Worm (Caenorhabditis elegans): ENCODE measurements around the gene F28F9.2.

The F28F9.2 gene

DNA sequence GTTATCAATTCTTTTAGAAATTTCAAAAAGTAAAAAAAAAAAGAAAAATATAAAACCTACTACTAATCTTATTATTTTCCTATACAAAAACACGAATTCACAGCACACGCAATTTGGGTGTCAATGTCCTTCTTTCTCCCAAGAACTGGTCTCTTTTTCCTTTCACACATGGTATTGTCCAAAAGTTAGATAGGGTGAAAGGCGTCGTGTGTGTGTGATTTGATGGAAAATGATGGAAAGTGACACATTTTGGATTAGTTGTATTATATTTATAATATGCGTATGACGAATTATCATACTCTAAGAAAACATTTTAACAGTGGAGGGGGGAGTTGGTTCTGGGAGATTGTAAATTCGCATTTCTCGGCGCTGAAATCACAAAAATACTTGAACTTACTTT, 11.8 kb upstream of the F28F9.2 start:
- TF ChIP-seq lin-11 (tag; optimal IDR thresholded peaks at IDR 0.05), result no peak
- no peak for TF ChIP-seq unc-3 (GFP tag; conservative IDR thresholded peaks at IDR 0.05)
- no peak for TF ChIP-seq unc-3 (tag; optimal IDR thresholded peaks at IDR 0.05)
- no peak for TF ChIP-seq fax-1 (tag; optimal IDR thresholded peaks at IDR 0.05)
- no peak for TF ChIP-seq ceh-24 (tag; optimal IDR thresholded peaks at IDR 0.05)
- TF ChIP-seq hlh-30 (tag; optimal IDR thresholded peaks at IDR 0.05; ENCODE audit: insufficient read depth), result no peak
- TF ChIP-seq zip-5 (tag; optimal IDR thresholded peaks at IDR 0.05), result no peak
- TF ChIP-seq elt-2 (tag; optimal IDR thresholded peaks at IDR 0.05), result no peak
- TF ChIP-seq lim-6 (tag; optimal IDR thresholded peaks at IDR 0.05), result no peak
- no peak for TF ChIP-seq dmd-4 (tag; optimal IDR thresholded peaks at IDR 0.05; ENCODE audit: borderline replicate concordance)
- no peak for TF ChIP-seq sox-2 (GFP tag; IDR thresholded peaks at IDR 0.05)
- no peak for TF ChIP-seq ttx-3 (tag; optimal IDR thresholded peaks at IDR 0.05)
- TF ChIP-seq ceh-45 (GFP tag; IDR thresholded peaks at IDR 0.05), result no peak
- TF ChIP-seq pros-1 (tag; optimal IDR thresholded peaks at IDR 0.05), result no peak
- TF ChIP-seq ets-4 (tag; optimal IDR thresholded peaks at IDR 0.05), result no peak
- TF ChIP-seq ahr-1 (tag; optimal IDR thresholded peaks at IDR 0.05), result no peak
- no peak for TF ChIP-seq K02D7.2 (tag; optimal IDR thresholded peaks at IDR 0.05)

ce11 chrIV:3832040-3832439, 7.5 kb upstream of the F28F9.2 start:
- TF ChIP-seq rnt-1 (tag; optimal IDR thresholded peaks at IDR 0.05), result no peak
- no peak for TF ChIP-seq gmeb-2 (tag; optimal IDR thresholded peaks at IDR 0.05)

- no peak for TF ChIP-seq npax-4 (tag; optimal IDR thresholded peaks at IDR 0.05)
- TF ChIP-seq madf-2 (tag; optimal IDR thresholded peaks at IDR 0.05), result no peak
- TF ChIP-seq fkh-6 (tag; optimal IDR thresholded peaks at IDR 0.05), result no peak
- no peak for TF ChIP-seq gmeb-2 (tag; optimal IDR thresholded peaks at IDR 0.05)
- TF ChIP-seq ceh-2 (tag; optimal IDR thresholded peaks at IDR 0.05), result no peak
- TF ChIP-seq ceh-30 (tag; optimal IDR thresholded peaks at IDR 0.05), result no peak
- no peak for TF ChIP-seq dmd-4 (tag; optimal IDR thresholded peaks at IDR 0.05; ENCODE audit: borderline replicate concordance)
- TF ChIP-seq fax-1 (tag; optimal IDR thresholded peaks at IDR 0.05), result no peak
- TF ChIP-seq T23F11.4 (GFP tag; optimal IDR thresholded peaks at IDR 0.05), result no peak
- no peak for TF ChIP-seq C38D4.7 (GFP tag; optimal IDR thresholded peaks at IDR 0.05)
Measured at ce11 chrIV:3833778-3834177, 5.7 kb upstream of the F28F9.2 start.

- TF ChIP-seq pag-3 (tag; optimal IDR thresholded peaks at IDR 0.05; ENCODE audit: borderline replicate concordance) (no peak), dmd-4 (tag; optimal IDR thresholded peaks at IDR 0.05; ENCODE audit: borderline replicate concordance) (no peak)
Measured at ce11 chrIV:3835065-3835464, 4.5 kb upstream of the F28F9.2 start, which contains the start of gene cal-3. TSS of gene cal-3 (minus strand) at chrIV:3835165.

DNA sequence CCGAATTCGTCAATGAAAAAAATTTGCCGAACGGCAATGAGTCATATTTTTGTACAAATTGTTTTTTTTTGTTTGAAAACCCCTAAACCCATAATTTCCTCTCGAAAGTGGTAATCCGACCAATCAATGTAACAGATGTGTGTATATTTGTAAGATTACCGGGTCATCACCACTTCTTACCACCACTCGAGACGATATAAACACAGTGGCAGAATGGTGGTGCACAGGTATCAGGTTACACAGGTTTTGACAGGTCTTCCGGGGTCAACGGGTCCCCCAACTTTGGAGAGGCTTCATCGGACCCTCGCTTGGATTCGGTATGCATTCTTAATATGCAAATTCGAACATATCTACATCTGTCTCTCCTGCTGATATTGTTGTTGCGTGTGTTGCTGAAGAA, 833 bp upstream of the F28F9.2 start:
- TF ChIP-seq ceh-34 (tag; optimal IDR thresholded peaks at IDR 0.05) (peak; percentile 92), Y22D7AL.16 (tag; optimal IDR thresholded peaks at IDR 0.05) (no peak), ama-1 (optimal IDR thresholded peaks at IDR 0.05) (no peak), tbx-7 (tag; optimal IDR thresholded peaks at IDR 0.05) (no peak), pros-1 (tag; optimal IDR thresholded peaks at IDR 0.05) (no peak)

- TF ChIP-seq che-1 (tag; optimal IDR thresholded peaks at IDR 0.05), result no peak
- TF ChIP-seq unc-42 (tag; optimal IDR thresholded peaks at IDR 0.05), result peak; percentile 71
- TF ChIP-seq hlh-15 (tag; optimal IDR thresholded peaks at IDR 0.05), result no peak
Measured at ce11 chrIV:3840480-3840879, 960 bp downstream of the F28F9.2 start.

All from whole organism, late embryonic.